Fruit fly (Drosophila melanogaster): ENCODE measurements around the gene mth.

DNA sequence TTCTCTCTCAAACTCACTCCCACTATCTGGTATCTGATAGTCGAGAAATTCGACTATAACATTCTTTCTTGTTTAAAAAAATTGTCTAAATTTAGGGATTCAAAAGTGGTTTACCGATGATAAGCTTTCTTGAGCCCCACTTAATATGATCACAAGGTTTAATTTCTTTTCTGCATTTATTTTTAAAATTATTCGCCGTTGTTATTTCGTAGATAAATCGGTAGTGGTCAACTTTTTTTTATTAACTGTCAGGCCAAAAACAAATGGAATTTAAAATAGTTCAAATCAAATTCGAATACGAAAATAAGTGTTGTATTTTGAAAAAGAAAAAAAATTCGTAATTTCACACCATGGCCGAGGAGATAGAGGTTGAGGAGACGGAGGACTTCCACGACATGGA, 10.9 kb upstream of the mth start, which contains the start of gene Roc1b:
- TF ChIP-seq psq (optimal IDR thresholded peaks at IDR 0.05) (no peak), Dll (optimal IDR thresholded peaks at IDR 0.05) (no peak)

Measured in whole organism.